Worm (Caenorhabditis elegans) whole organism, L2 larva: ENCODE data around the gene Y43F8C.7.

Source experiments
- R02D3.7 ChIP-seq: fragments of 150-350 bp; optimal IDR thresholded peaks from 2 replicates; lab custom pipeline; 2014; ENCODE audit warnings: missing biosample characterization, missing genetic modification characterization
- ZK546.5 ChIP-seq: sonication (generic microtip); optimal IDR thresholded peaks from 2 replicates; lab custom pipeline; 2017; ENCODE audit warnings: missing biosample characterization, missing genetic modification characterization
- aly-2 ChIP-seq: fragments of 150-350 bp; optimal IDR thresholded peaks from 2 replicates; lab custom pipeline; 2014; ENCODE audit warnings: missing biosample characterization, missing genetic modification characterization
- blmp-1 ChIP-seq: sonication (generic microtip); optimal IDR thresholded peaks from 2 replicates; lab custom pipeline; 2017; ENCODE audit warnings: missing genetic modification characterization, mild to moderate bottlenecking, missing compliant biosample characterization, antibody characterized with exemption, moderate library complexity; ENCODE audit not compliant: insufficient read depth
- ceh-82 ChIP-seq: fragments of 150-350 bp; optimal IDR thresholded peaks from 2 replicates; lab custom pipeline; 2014; ENCODE audit warnings: missing biosample characterization, missing genetic modification characterization
- crh-2 ChIP-seq: sonication (generic microtip); optimal IDR thresholded peaks from 2 replicates; lab custom pipeline; 2017; ENCODE audit warnings: missing biosample characterization, missing genetic modification characterization
- elt-1 ChIP-seq: fragments of 150-350 bp; optimal IDR thresholded peaks from 2 replicates; lab custom pipeline; 2014; ENCODE audit warnings: missing biosample characterization, missing genetic modification characterization
- elt-3 ChIP-seq: sonication (generic microtip); optimal IDR thresholded peaks from 2 replicates; lab custom pipeline; 2017; ENCODE audit warnings: missing biosample characterization, missing genetic modification characterization
- lin-39 ChIP-seq: fragments of 150-350 bp; optimal IDR thresholded peaks from 2 replicates; lab custom pipeline; 2014; ENCODE audit warnings: missing biosample characterization, missing genetic modification reagents, missing genetic modification characterization
- lsy-2 ChIP-seq, 2 experiments: fragments of 150-350 bp in 1 of 2; sonication (generic microtip) in 1 of 2; optimal IDR thresholded peaks; 2 replicates each; lab custom pipeline; 2014 to 2017; ENCODE audit warnings: missing biosample characterization in 2 of 2, missing genetic modification characterization in 2 of 2
- mbf-1 ChIP-seq: sonication (generic microtip); optimal IDR thresholded peaks from 2 replicates; lab custom pipeline; 2017; ENCODE audit warnings: missing biosample characterization, missing genetic modification characterization
- nhr-12 ChIP-seq: fragments of 150-350 bp; optimal IDR thresholded peaks from 2 replicates; lab custom pipeline; 2014; ENCODE audit warnings: missing biosample characterization, missing genetic modification characterization
- nhr-21 ChIP-seq: fragments of 150-350 bp; optimal IDR thresholded peaks from 2 replicates; lab custom pipeline; 2014; ENCODE audit warnings: missing biosample characterization, missing genetic modification characterization
- nhr-23 ChIP-seq: fragments of 150-350 bp; optimal IDR thresholded peaks from 2 replicates; lab custom pipeline; 2014; ENCODE audit warnings: missing biosample characterization, missing genetic modification reagents, missing genetic modification characterization
- nhr-6 ChIP-seq: fragments of 150-350 bp; optimal IDR thresholded peaks from 2 replicates; lab custom pipeline; 2014; ENCODE audit warnings: missing biosample characterization, missing genetic modification characterization
- peb-1 ChIP-seq: fragments of 150-350 bp; optimal IDR thresholded peaks from 2 replicates; lab custom pipeline; 2014; ENCODE audit warnings: missing biosample characterization, missing genetic modification characterization
- sma-3 ChIP-seq: sonication (generic microtip); optimal IDR thresholded peaks from 2 replicates; lab custom pipeline; 2016; ENCODE audit warnings: missing genetic modification reagents, missing genetic modification characterization, missing compliant biosample characterization
- sma-9 ChIP-seq, 2 experiments: fragments of 150-350 bp in 1 of 2; sonication (generic microtip) in 1 of 2; optimal IDR thresholded peaks; 2 replicates each; lab custom pipeline; 2014 to 2016; ENCODE audit warnings: missing genetic modification characterization in 2 of 2, mild to moderate bottlenecking in 1 of 2, missing biosample characterization in 1 of 2, missing compliant biosample characterization in 1 of 2, missing genetic modification reagents in 1 of 2, moderate library complexity in 1 of 2
- unc-62 ChIP-seq: fragments of 150-350 bp; optimal IDR thresholded peaks from 2 replicates; lab custom pipeline; 2014; ENCODE audit warnings: missing biosample characterization, missing genetic modification reagents, missing genetic modification characterization

The Y43F8C.7 gene

DNA sequence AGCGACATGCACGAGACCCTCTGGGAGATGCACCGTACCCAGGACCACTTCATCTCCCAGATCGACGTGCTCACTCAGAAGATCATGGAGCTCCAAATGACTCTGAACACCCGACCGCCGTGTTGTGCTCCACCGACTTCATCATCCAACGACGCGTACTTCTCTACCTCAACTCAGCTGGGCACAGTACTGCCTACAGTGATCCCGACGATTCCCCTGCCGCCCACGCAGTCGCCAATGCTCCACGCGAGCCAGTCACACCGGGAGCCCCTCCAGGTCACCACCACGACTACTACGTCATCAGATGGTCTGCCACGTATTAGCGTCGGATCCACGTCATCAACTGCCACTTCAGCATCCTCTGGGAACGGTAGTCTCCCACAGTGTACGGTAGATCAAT, 38.4 kb downstream of the Y43F8C.7 start:
- no peak for TF ChIP-seq nhr-6 (tag; lab: Kevin White, UChicago)
- TF ChIP-seq elt-3 (tag; lab: Kevin White, UChicago) = no peak
- no peak for TF ChIP-seq blmp-1 (tag; lab: Kevin White, UChicago)
- no peak for TF ChIP-seq sma-9 (GFP tag; optimal IDR thresholded peaks at IDR 0.05; lab: Kevin White, UChicago)
- no peak for TF ChIP-seq sma-9 (tag; optimal IDR thresholded peaks at IDR 0.05; lab: Kevin White, UChicago)

DNA sequence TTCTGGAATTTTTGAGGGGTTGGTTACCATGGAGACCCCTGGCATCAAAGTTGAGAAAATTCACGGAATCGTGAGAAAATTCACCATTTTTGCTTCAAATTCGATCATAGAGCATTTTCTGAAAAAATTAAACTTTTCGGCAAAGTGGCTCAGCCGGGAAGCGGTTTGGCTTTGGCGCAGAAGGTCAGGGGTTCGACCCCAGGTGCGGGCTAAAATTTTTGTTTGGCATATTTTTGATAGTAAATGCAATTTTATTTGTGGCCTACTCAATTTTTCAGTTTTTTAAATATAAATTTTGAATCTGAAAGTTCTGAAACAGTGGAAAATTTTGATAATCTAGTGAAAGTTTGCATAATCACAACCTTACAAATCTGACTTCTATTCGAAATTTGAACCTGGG, 44.7 kb downstream of the Y43F8C.7 start:
- no peak for TF ChIP-seq mbf-1 (tag; lab: Kevin White, UChicago)
- TF ChIP-seq elt-3 (tag; lab: Kevin White, UChicago) = no peak
- TF ChIP-seq unc-62 (GFP tag; lab: Kevin White, UChicago) = no peak
- no peak for TF ChIP-seq R02D3.7 (tag; lab: Kevin White, UChicago)
- TF ChIP-seq nhr-12 (tag; lab: Kevin White, UChicago) = no peak
- no peak for TF ChIP-seq nhr-21
- no peak for TF ChIP-seq peb-1 (tag; lab: Kevin White, UChicago)
- TF ChIP-seq sma-3 (GFP tag; lab: Kevin White, UChicago) = no peak
- TF ChIP-seq lin-39 (tag; lab: Kevin White, UChicago) = no peak
- TF ChIP-seq elt-1 (tag; lab: Kevin White, UChicago) = no peak
- TF ChIP-seq ceh-82 = no peak
- no peak for TF ChIP-seq nhr-6 (tag; lab: Kevin White, UChicago)
- no peak for TF ChIP-seq crh-2 (tag; lab: Kevin White, UChicago)
- TF ChIP-seq nhr-23 (tag; lab: Kevin White, UChicago) = no peak
- no peak for TF ChIP-seq lsy-2 (tag; optimal IDR thresholded peaks at IDR 0.05; lab: Kevin White, UChicago)
- no peak for TF ChIP-seq aly-2 (tag; lab: Kevin White, UChicago)
- TF ChIP-seq ZK546.5 (tag; lab: Kevin White, UChicago) = no peak
